Worm (Caenorhabditis elegans) whole organism, L3 larva: ENCODE measurements around the gene cal-2.

Experiments used
- R02D3.7 ChIP-seq: fragments of 150-350 bp; optimal IDR thresholded peaks from 2 replicates; lab custom pipeline; 2014; ENCODE audit warnings: missing biosample characterization, missing genetic modification characterization
- ZK546.5 ChIP-seq: sonication (generic microtip); optimal IDR thresholded peaks from 2 replicates; lab custom pipeline; 2017; ENCODE audit warnings: missing biosample characterization, missing genetic modification characterization
- ama-1 ChIP-seq: fragments of 150-350 bp; optimal IDR thresholded peaks from 2 replicates; lab custom pipeline; 2018
- ceh-16 ChIP-seq: sonication (generic microtip); optimal IDR thresholded peaks from 2 replicates; lab custom pipeline; 2017; ENCODE audit warnings: missing biosample characterization, missing genetic modification characterization
- ceh-28 ChIP-seq: fragments of 150-350 bp; optimal IDR thresholded peaks from 2 replicates; lab custom pipeline; 2014; ENCODE audit warnings: missing biosample characterization, missing genetic modification reagents, missing genetic modification characterization
- daf-12 ChIP-seq: fragments of 150-350 bp; optimal IDR thresholded peaks from 2 replicates; lab custom pipeline; 2014; ENCODE audit warnings: missing biosample characterization, missing genetic modification reagents, missing genetic modification characterization
- egl-5 ChIP-seq: fragments of 150-350 bp; optimal IDR thresholded peaks from 2 replicates; lab custom pipeline; 2017; ENCODE audit warnings: missing biosample characterization, missing genetic modification reagents, missing genetic modification characterization, inconsistent platforms
- elt-1 ChIP-seq: fragments of 150-350 bp; optimal IDR thresholded peaks from 2 replicates; lab custom pipeline; 2014; ENCODE audit warnings: missing biosample characterization, missing genetic modification characterization
- eor-1 ChIP-seq, 2 experiments: fragments of 150-350 bp; optimal IDR thresholded peaks; 2 replicates each; lab custom pipeline; 2014 to 2018; ENCODE audit warnings: missing biosample characterization in 2 of 2, missing genetic modification characterization in 2 of 2
- fkh-10 ChIP-seq: sonication (generic microtip); optimal IDR thresholded peaks from 2 replicates; lab custom pipeline; 2017; ENCODE audit warnings: missing biosample characterization, missing genetic modification reagents, missing genetic modification characterization
- fos-1 ChIP-seq: fragments of 150-350 bp; optimal IDR thresholded peaks from 2 replicates; lab custom pipeline; 2014; ENCODE audit warnings: missing biosample characterization, missing genetic modification characterization
- hmg-11 ChIP-seq: sonication (generic microtip); optimal IDR thresholded peaks from 2 replicates; lab custom pipeline; 2016; ENCODE audit warnings: missing genetic modification characterization, missing compliant biosample characterization
- lin-15B ChIP-seq: fragments of 150-350 bp; optimal IDR thresholded peaks from 2 replicates; lab custom pipeline; 2014; ENCODE audit warnings: missing biosample characterization, missing genetic modification characterization
- lin-39 ChIP-seq: fragments of 150-350 bp; optimal IDR thresholded peaks from 2 replicates; lab custom pipeline; 2018; ENCODE audit warnings: missing biosample characterization, missing genetic modification reagents, missing genetic modification characterization
- mdl-1 ChIP-seq: fragments of 150-350 bp; optimal IDR thresholded peaks from 2 replicates; lab custom pipeline; 2014; ENCODE audit warnings: missing biosample characterization, missing genetic modification characterization
- nfya-1 ChIP-seq: sonication (generic microtip); optimal IDR thresholded peaks from 2 replicates; lab custom pipeline; 2017; ENCODE audit warnings: missing genetic modification characterization, mild to moderate bottlenecking, missing compliant biosample characterization, antibody characterized with exemption, moderate library complexity; ENCODE audit not compliant: insufficient read depth
- nhr-12 ChIP-seq: fragments of 150-350 bp; optimal IDR thresholded peaks from 2 replicates; lab custom pipeline; 2014; ENCODE audit warnings: missing biosample characterization, missing genetic modification characterization
- nhr-23 ChIP-seq: fragments of 150-350 bp; optimal IDR thresholded peaks from 2 replicates; lab custom pipeline; 2014; ENCODE audit warnings: missing biosample characterization, missing genetic modification reagents, missing genetic modification characterization
- nhr-237 ChIP-seq: fragments of 150-350 bp; optimal IDR thresholded peaks from 2 replicates; lab custom pipeline; 2014; ENCODE audit warnings: missing biosample characterization, missing genetic modification characterization
- nhr-25 ChIP-seq: sonication (generic microtip); optimal IDR thresholded peaks from 2 replicates; lab custom pipeline; 2017; ENCODE audit warnings: missing biosample characterization, missing genetic modification characterization
- nhr-43 ChIP-seq: sonication (generic microtip); optimal IDR thresholded peaks from 2 replicates; lab custom pipeline; 2016; ENCODE audit warnings: mild to moderate bottlenecking, missing genetic modification characterization, missing compliant biosample characterization; ENCODE audit not compliant: poor library complexity, severe bottlenecking
- nhr-67 ChIP-seq: fragments of 150-350 bp; optimal IDR thresholded peaks from 2 replicates; lab custom pipeline; 2014; ENCODE audit warnings: missing biosample characterization, missing genetic modification characterization
- nhr-77 ChIP-seq: fragments of 150-350 bp; optimal IDR thresholded peaks from 2 replicates; lab custom pipeline; 2014; ENCODE audit warnings: missing biosample characterization, missing genetic modification characterization
- pha-4 ChIP-seq: fragments of 150-350 bp; optimal IDR thresholded peaks from 2 replicates; lab custom pipeline; 2014; ENCODE audit warnings: missing biosample characterization, missing genetic modification reagents, missing genetic modification characterization
- pqm-1 ChIP-seq: fragments of 150-350 bp; optimal IDR thresholded peaks from 2 replicates; lab custom pipeline; 2017; ENCODE audit warnings: missing biosample characterization, missing genetic modification characterization, inconsistent platforms
- sea-2 ChIP-seq: fragments of 150-350 bp; sonication (generic microtip); optimal IDR thresholded peaks from 4 replicates; lab custom pipeline; 2014; ENCODE audit warnings: missing biosample characterization, missing genetic modification reagents, missing genetic modification characterization
- skn-1 ChIP-seq: fragments of 150-350 bp; optimal IDR thresholded peaks from 2 replicates; lab custom pipeline; 2014; ENCODE audit warnings: missing biosample characterization, missing genetic modification characterization
- snpc-4 ChIP-seq: fragments of 150-350 bp; optimal IDR thresholded peaks from 2 replicates; lab custom pipeline; 2014; ENCODE audit warnings: missing biosample characterization, missing genetic modification characterization
- unc-39 ChIP-seq: sonication (generic microtip); optimal IDR thresholded peaks from 4 replicates; lab custom pipeline; 2017; ENCODE audit warnings: missing biosample characterization, missing genetic modification characterization
- unc-62 ChIP-seq: fragments of 150-350 bp; sonication (generic microtip); optimal IDR thresholded peaks from 4 replicates; lab custom pipeline; 2014; ENCODE audit warnings: missing biosample characterization, missing genetic modification reagents, missing genetic modification characterization
- zag-1 ChIP-seq: fragments of 150-350 bp; optimal IDR thresholded peaks from 2 replicates; lab custom pipeline; 2014; ENCODE audit warnings: missing biosample characterization, missing genetic modification characterization
- ztf-11 ChIP-seq: fragments of 150-350 bp; optimal IDR thresholded peaks from 2 replicates; lab custom pipeline; 2014; ENCODE audit warnings: missing biosample characterization, missing genetic modification characterization
- ztf-4 ChIP-seq: fragments of 150-350 bp; optimal IDR thresholded peaks from 2 replicates; lab custom pipeline; 2014; ENCODE audit warnings: missing biosample characterization, missing genetic modification characterization

The cal-2 gene

ce11 chrII:8933693-8934432 is 26.7 kb upstream of the cal-2 start, which contains the start of gene T21B10.3:
Gene T21B10.3, plus strand, starts transcription at chrII:8934382.
- TF ChIP-seq nfya-1 (tag; lab: Kevin White, UChicago) (peak; percentile 4), hmg-11 (peak; percentile 31), nhr-43 (tag; lab: Kevin White, UChicago) (peak; percentile 15), fos-1 (tag; lab: Kevin White, UChicago) (no peak), R02D3.7 (tag; lab: Kevin White, UChicago) (peak; percentile 33), ama-1 (lab: Kevin White, UChicago) (peak; percentile 96), ZK546.5 (tag; lab: Kevin White, UChicago) (no peak)

ce11 chrII:8938907-8939622 is 21.4 kb upstream of the cal-2 start:
- TF ChIP-seq lin-39 (tag; lab: Kevin White, UChicago) (no peak), nhr-25 (tag; lab: Kevin White, UChicago) (no peak), nhr-77 (tag; lab: Kevin White, UChicago) (no peak), ztf-4 (tag; lab: Kevin White, UChicago) (no peak), pha-4 (tag; lab: Kevin White, UChicago) (no peak), zag-1 (no peak), nhr-67 (tag; lab: Kevin White, UChicago) (no peak), ama-1 (lab: Kevin White, UChicago) (no peak), ceh-16 (no peak), nhr-12 (tag; lab: Kevin White, UChicago) (no peak), fkh-10 (GFP tag; lab: Kevin White, UChicago) (no peak), pqm-1 (tag; lab: Kevin White, UChicago) (no peak), ztf-11 (no peak), nhr-237 (tag; lab: Kevin White, UChicago) (no peak), hmg-11 (no peak), sea-2 (no peak), daf-12 (tag; lab: Kevin White, UChicago) (no peak), skn-1 (tag; lab: Kevin White, UChicago) (no peak), snpc-4 (tag; lab: Kevin White, UChicago) (no peak)
- TF ChIP-seq, all 47 proteins: peak for 0

- TF ChIP-seq nhr-25 (tag; lab: Kevin White, UChicago) (peak; percentile 7), unc-62 (GFP tag; lab: Kevin White, UChicago) (no peak), elt-1 (tag; lab: Kevin White, UChicago) (peak; percentile 61), lin-15B (tag; lab: Kevin White, UChicago) (peak; percentile 29), pha-4 (tag; lab: Kevin White, UChicago) (peak; percentile 86), nfya-1 (tag; lab: Kevin White, UChicago) (peak; percentile 35), ztf-4 (tag; lab: Kevin White, UChicago) (no peak)
Measured at ce11 chrII:8940362-8940940, 20.1 kb upstream of the cal-2 start, which contains the start of the genes set-17 and T21B10.4. Gene set-17, minus strand, starts transcription at chrII:8940488. Gene T21B10.4, plus strand, starts transcription at chrII:8940894.

ce11 chrII:8945167-8945566 is 15.3 kb upstream of the cal-2 start:
- TF ChIP-seq ama-1 (lab: Kevin White, UChicago) (no peak), zag-1 (no peak), egl-5 (tag; lab: Kevin White, UChicago) (no peak), nhr-237 (tag; lab: Kevin White, UChicago) (no peak), fkh-10 (GFP tag; lab: Kevin White, UChicago) (peak; percentile 68), mdl-1 (no peak)

ce11 chrII:8947391-8947790 is 13.1 kb upstream of the cal-2 start, which contains the start of gene cutl-15:
Gene cutl-15, minus strand, starts transcription at chrII:8947688.
- TF ChIP-seq fkh-10 (GFP tag; lab: Kevin White, UChicago) (no peak), nhr-23 (tag; lab: Kevin White, UChicago) (no peak), ceh-28 (tag; lab: Kevin White, UChicago) (no peak), ceh-16 (no peak), nhr-237 (tag; lab: Kevin White, UChicago) (no peak), unc-39 (tag; lab: Kevin White, UChicago) (no peak), ama-1 (lab: Kevin White, UChicago) (no peak), unc-62 (GFP tag; lab: Kevin White, UChicago) (no peak), eor-1 (tag; optimal IDR thresholded peaks at IDR 0.05; lab: Kevin White, UChicago) (no peak), egl-5 (tag; lab: Kevin White, UChicago) (no peak), R02D3.7 (tag; lab: Kevin White, UChicago) (no peak), daf-12 (tag; lab: Kevin White, UChicago) (no peak), lin-15B (tag; lab: Kevin White, UChicago) (no peak), pha-4 (tag; lab: Kevin White, UChicago) (no peak), nhr-25 (tag; lab: Kevin White, UChicago) (no peak), ztf-11 (no peak)
